Worm (Caenorhabditis elegans): ENCODE data around the gene srh-135.

DNA sequence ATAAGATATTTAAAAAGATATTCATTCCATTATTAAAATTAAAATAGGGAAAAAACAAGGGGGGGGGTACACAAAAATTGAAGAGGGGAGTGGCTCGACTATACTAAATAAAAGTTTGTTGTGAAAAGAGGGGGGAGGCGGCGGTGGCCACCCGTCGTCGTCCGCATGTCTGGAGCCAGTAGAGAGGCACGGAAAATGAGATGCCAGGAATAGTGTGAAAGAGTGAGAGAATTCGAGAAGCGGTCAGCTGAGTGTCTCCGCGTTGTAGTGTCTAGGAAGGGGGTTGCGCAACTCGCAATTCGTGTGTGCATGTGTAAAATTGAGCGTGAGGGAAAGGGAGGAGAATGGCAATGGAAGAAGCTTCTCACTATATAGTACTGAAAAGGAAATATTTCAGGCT, 24.7 kb downstream of the srh-135 start:
- TF ChIP-seq nhr-28 (tag; optimal IDR thresholded peaks at IDR 0.05) (no peak), ama-1 (optimal IDR thresholded peaks at IDR 0.05) (no peak), unc-62 (GFP tag; optimal IDR thresholded peaks at IDR 0.05 in 1 of 2) (no peak), unc-62 (tag; optimal IDR thresholded peaks at IDR 0.05) (no peak), jun-1 (tag; optimal IDR thresholded peaks at IDR 0.05) (no peak), snpc-4 (tag; optimal IDR thresholded peaks at IDR 0.05) (no peak), nhr-76 (tag; optimal IDR thresholded peaks at IDR 0.05) (no peak), nhr-237 (tag; optimal IDR thresholded peaks at IDR 0.05) (no peak)

Data from whole organism, L4 larva.